Worm (Caenorhabditis elegans) whole organism, L2 larva: ENCODE results near the gene mtm-5.

Experiments
- C34F6.9 ChIP-seq: fragments of 150-350 bp; optimal IDR thresholded peaks from 2 replicates; lab custom pipeline; 2014; ENCODE audit warnings: missing biosample characterization, missing genetic modification characterization
- F13H6.1 ChIP-seq: sonication (generic microtip); optimal IDR thresholded peaks from 2 replicates; lab custom pipeline; 2016; ENCODE audit warnings: missing genetic modification characterization, missing compliant biosample characterization
- R02D3.7 ChIP-seq: fragments of 150-350 bp; optimal IDR thresholded peaks from 2 replicates; lab custom pipeline; 2014; ENCODE audit warnings: missing biosample characterization, missing genetic modification characterization
- Y55F3AM.14 ChIP-seq: fragments of 200-800 bp; sonication (Bioruptor generic); optimal IDR thresholded peaks from 2 replicates; lab custom pipeline; 2018; ENCODE audit warnings: mild to moderate bottlenecking, missing genetic modification characterization, missing compliant biosample characterization
- ZK546.5 ChIP-seq: sonication (generic microtip); optimal IDR thresholded peaks from 2 replicates; lab custom pipeline; 2017; ENCODE audit warnings: missing biosample characterization, missing genetic modification characterization
- alr-1 ChIP-seq: fragments of 150-350 bp; optimal IDR thresholded peaks from 2 replicates; lab custom pipeline; 2014; ENCODE audit warnings: missing biosample characterization, missing genetic modification characterization
- ama-1 ChIP-seq: fragments of 150-350 bp; optimal IDR thresholded peaks from 2 replicates; lab custom pipeline; 2018; ENCODE audit warnings: inconsistent platforms
- blmp-1 ChIP-seq: sonication (generic microtip); optimal IDR thresholded peaks from 2 replicates; lab custom pipeline; 2017; ENCODE audit warnings: missing genetic modification characterization, mild to moderate bottlenecking, missing compliant biosample characterization, antibody characterized with exemption, moderate library complexity; ENCODE audit not compliant: insufficient read depth
- ceh-16 ChIP-seq: fragments of 150-350 bp; optimal IDR thresholded peaks from 2 replicates; lab custom pipeline; 2014; ENCODE audit warnings: missing biosample characterization, missing genetic modification characterization
- ceh-82 ChIP-seq: fragments of 150-350 bp; optimal IDR thresholded peaks from 2 replicates; lab custom pipeline; 2014; ENCODE audit warnings: missing biosample characterization, missing genetic modification characterization
- crh-2 ChIP-seq: sonication (generic microtip); optimal IDR thresholded peaks from 2 replicates; lab custom pipeline; 2017; ENCODE audit warnings: missing biosample characterization, missing genetic modification characterization
- dmd-4 ChIP-seq: sonication (generic microtip); optimal IDR thresholded peaks from 2 replicates; lab custom pipeline; 2017; ENCODE audit warnings: missing biosample characterization, missing genetic modification characterization
- egl-27 ChIP-seq: sonication (generic microtip); optimal IDR thresholded peaks from 3 replicates; lab custom pipeline; 2017; ENCODE audit warnings: missing biosample characterization, missing genetic modification reagents, missing genetic modification characterization
- elt-1 ChIP-seq: fragments of 150-350 bp; optimal IDR thresholded peaks from 2 replicates; lab custom pipeline; 2014; ENCODE audit warnings: missing biosample characterization, missing genetic modification characterization
- elt-3 ChIP-seq: sonication (generic microtip); optimal IDR thresholded peaks from 2 replicates; lab custom pipeline; 2017; ENCODE audit warnings: missing biosample characterization, missing genetic modification characterization
- fos-1 ChIP-seq: fragments of 150-350 bp; optimal IDR thresholded peaks from 2 replicates; lab custom pipeline; 2014; ENCODE audit warnings: missing biosample characterization, missing genetic modification characterization
- gmeb-1 ChIP-seq: fragments of 150-350 bp; optimal IDR thresholded peaks from 2 replicates; lab custom pipeline; 2014; ENCODE audit warnings: missing biosample characterization, missing genetic modification characterization
- lin-11 ChIP-seq: fragments of 150-350 bp; sonication (generic microtip); optimal IDR thresholded peaks from 2 replicates; lab custom pipeline; 2014; ENCODE audit warnings: missing biosample characterization, missing genetic modification characterization, inconsistent platforms, mixed read lengths
- lin-13 ChIP-seq: fragments of 150-350 bp; optimal IDR thresholded peaks from 2 replicates; lab custom pipeline; 2014; ENCODE audit warnings: missing biosample characterization, missing genetic modification reagents, missing genetic modification characterization
- lin-39 ChIP-seq: fragments of 150-350 bp; optimal IDR thresholded peaks from 2 replicates; lab custom pipeline; 2014; ENCODE audit warnings: missing biosample characterization, missing genetic modification reagents, missing genetic modification characterization
- lsy-2 ChIP-seq, 2 experiments: fragments of 150-350 bp in 1 of 2; sonication (generic microtip) in 1 of 2; optimal IDR thresholded peaks; 2 replicates each; lab custom pipeline; 2014 to 2017; ENCODE audit warnings: missing biosample characterization in 2 of 2, missing genetic modification characterization in 2 of 2
- mab-5 ChIP-seq: fragments of 150-350 bp; optimal IDR thresholded peaks from 2 replicates; lab custom pipeline; 2014; ENCODE audit warnings: missing biosample characterization, missing genetic modification characterization
- mbf-1 ChIP-seq: sonication (generic microtip); optimal IDR thresholded peaks from 2 replicates; lab custom pipeline; 2017; ENCODE audit warnings: missing biosample characterization, missing genetic modification characterization
- mdl-1 ChIP-seq, 2 experiments: fragments of 150-350 bp in 1 of 2; sonication (generic microtip) in 1 of 2; optimal IDR thresholded peaks; 2 replicates each; lab custom pipeline; 2017; ENCODE audit warnings: missing biosample characterization in 2 of 2, missing genetic modification characterization in 2 of 2
- nhr-10 ChIP-seq: sonication (generic microtip); optimal IDR thresholded peaks from 2 replicates; lab custom pipeline; 2017; ENCODE audit warnings: missing biosample characterization, missing genetic modification characterization
- nhr-11 ChIP-seq: fragments of 150-350 bp; optimal IDR thresholded peaks from 2 replicates; lab custom pipeline; 2014; ENCODE audit warnings: missing biosample characterization, missing genetic modification characterization
- nhr-12 ChIP-seq: fragments of 150-350 bp; optimal IDR thresholded peaks from 2 replicates; lab custom pipeline; 2014; ENCODE audit warnings: missing biosample characterization, missing genetic modification characterization
- nhr-129 ChIP-seq: fragments of 150-350 bp; optimal IDR thresholded peaks from 2 replicates; lab custom pipeline; 2014; ENCODE audit warnings: missing biosample characterization, missing genetic modification characterization
- nhr-21 ChIP-seq: fragments of 150-350 bp; optimal IDR thresholded peaks from 2 replicates; lab custom pipeline; 2014; ENCODE audit warnings: missing biosample characterization, missing genetic modification characterization
- nhr-23 ChIP-seq: fragments of 150-350 bp; optimal IDR thresholded peaks from 2 replicates; lab custom pipeline; 2014; ENCODE audit warnings: missing biosample characterization, missing genetic modification reagents, missing genetic modification characterization
- nhr-237 ChIP-seq: fragments of 150-350 bp; optimal IDR thresholded peaks from 2 replicates; lab custom pipeline; 2014; ENCODE audit warnings: missing biosample characterization, missing genetic modification characterization
- nhr-25 ChIP-seq: fragments of 150-350 bp; sonication (generic microtip); optimal IDR thresholded peaks from 3 replicates; lab custom pipeline; 2014; ENCODE audit warnings: missing biosample characterization, missing genetic modification characterization
- nhr-6 ChIP-seq: fragments of 150-350 bp; optimal IDR thresholded peaks from 2 replicates; lab custom pipeline; 2014; ENCODE audit warnings: missing biosample characterization, missing genetic modification characterization
- nhr-77 ChIP-seq: fragments of 150-350 bp; optimal IDR thresholded peaks from 2 replicates; lab custom pipeline; 2014; ENCODE audit warnings: missing biosample characterization, missing genetic modification characterization
- peb-1 ChIP-seq: fragments of 150-350 bp; optimal IDR thresholded peaks from 2 replicates; lab custom pipeline; 2014; ENCODE audit warnings: missing biosample characterization, missing genetic modification characterization
- sem-4 ChIP-seq: fragments of 150-350 bp; optimal IDR thresholded peaks from 2 replicates; lab custom pipeline; 2014; ENCODE audit warnings: missing biosample characterization, missing genetic modification reagents, missing genetic modification characterization
- skn-1 ChIP-seq: sonication (generic microtip); optimal IDR thresholded peaks from 2 replicates; lab custom pipeline; 2017; ENCODE audit warnings: missing biosample characterization, missing genetic modification characterization
- sma-3 ChIP-seq: sonication (generic microtip); optimal IDR thresholded peaks from 2 replicates; lab custom pipeline; 2016; ENCODE audit warnings: missing genetic modification reagents, missing genetic modification characterization, missing compliant biosample characterization
- sma-9 ChIP-seq, 2 experiments: fragments of 150-350 bp in 1 of 2; sonication (generic microtip) in 1 of 2; optimal IDR thresholded peaks; 2 replicates each; lab custom pipeline; 2014 to 2016; ENCODE audit warnings: missing genetic modification characterization in 2 of 2, mild to moderate bottlenecking in 1 of 2, missing biosample characterization in 1 of 2, missing compliant biosample characterization in 1 of 2, missing genetic modification reagents in 1 of 2, moderate library complexity in 1 of 2
- snpc-4 ChIP-seq: fragments of 150-350 bp; optimal IDR thresholded peaks from 2 replicates; lab custom pipeline; 2014; ENCODE audit warnings: missing biosample characterization, missing genetic modification characterization
- unc-39 ChIP-seq: fragments of 150-350 bp; optimal IDR thresholded peaks from 2 replicates; lab custom pipeline; 2014; ENCODE audit warnings: missing biosample characterization, missing genetic modification characterization
- unc-55 ChIP-seq: fragments of 150-350 bp; sonication (generic microtip); optimal IDR thresholded peaks from 3 replicates; lab custom pipeline; 2014; ENCODE audit warnings: missing biosample characterization, missing genetic modification reagents, missing genetic modification characterization
- unc-62 ChIP-seq: fragments of 150-350 bp; optimal IDR thresholded peaks from 2 replicates; lab custom pipeline; 2014; ENCODE audit warnings: missing biosample characterization, missing genetic modification reagents, missing genetic modification characterization
- zag-1 ChIP-seq: fragments of 150-350 bp; optimal IDR thresholded peaks from 2 replicates; lab custom pipeline; 2014; ENCODE audit warnings: missing biosample characterization, missing genetic modification characterization
- ztf-1 ChIP-seq: fragments of 200-800 bp; sonication (Bioruptor generic); conservative IDR thresholded peaks from 2 replicates; pipeline ENCODE4 v1.3.6; 2022; ENCODE audit warnings: missing genetic modification characterization, missing compliant biosample characterization
- ztf-11 ChIP-seq: sonication (generic microtip); optimal IDR thresholded peaks from 2 replicates; lab custom pipeline; 2017; ENCODE audit warnings: missing biosample characterization, missing genetic modification characterization
- ztf-4 ChIP-seq: fragments of 150-350 bp; optimal IDR thresholded peaks from 2 replicates; lab custom pipeline; 2014; ENCODE audit warnings: missing biosample characterization, missing genetic modification characterization

The mtm-5 gene

DNA sequence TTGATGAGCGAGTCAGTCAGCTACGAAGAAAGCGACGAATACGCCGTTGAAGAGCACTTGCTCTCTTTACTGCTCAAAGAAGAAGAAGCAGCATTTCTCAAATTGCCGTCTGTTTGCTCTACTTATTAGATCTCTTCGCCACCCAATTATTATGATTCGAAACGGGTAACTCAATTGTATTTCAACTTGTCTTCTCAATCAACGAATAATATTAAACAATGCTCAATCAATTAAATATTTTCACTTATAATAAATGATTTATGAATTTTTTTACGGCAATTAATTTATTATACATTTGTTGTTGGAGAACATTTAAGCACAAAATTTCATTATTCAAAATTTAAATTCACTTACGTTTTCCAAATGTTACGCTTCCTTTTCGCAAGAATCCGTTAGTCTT, 35.0 kb upstream of the mtm-5 start:
- TF ChIP-seq R02D3.7 (no peak), Y55F3AM.14 (GFP tag; lab: Kevin White, UChicago) (no peak), snpc-4 (tag; lab: Kevin White, UChicago) (no peak), lsy-2 (tag; optimal IDR thresholded peaks at IDR 0.05; lab: Kevin White, UChicago) (no peak), elt-3 (tag; lab: Kevin White, UChicago) (no peak), nhr-11 (tag; lab: Kevin White, UChicago) (no peak), crh-2 (tag; lab: Kevin White, UChicago) (no peak), nhr-12 (tag; lab: Kevin White, UChicago) (no peak), alr-1 (tag; lab: Kevin White, UChicago) (no peak), nhr-21 (no peak), sma-9 (GFP tag; optimal IDR thresholded peaks at IDR 0.05; lab: Kevin White, UChicago) (no peak), sma-9 (tag; optimal IDR thresholded peaks at IDR 0.05; lab: Kevin White, UChicago) (no peak), nhr-25 (tag; lab: Kevin White, UChicago) (no peak), nhr-129 (tag; lab: Kevin White, UChicago) (no peak), unc-55 (GFP tag; lab: Kevin White, UChicago) (no peak), zag-1 (no peak)
- TF ChIP-seq, all 48 proteins: peak for 0

DNA sequence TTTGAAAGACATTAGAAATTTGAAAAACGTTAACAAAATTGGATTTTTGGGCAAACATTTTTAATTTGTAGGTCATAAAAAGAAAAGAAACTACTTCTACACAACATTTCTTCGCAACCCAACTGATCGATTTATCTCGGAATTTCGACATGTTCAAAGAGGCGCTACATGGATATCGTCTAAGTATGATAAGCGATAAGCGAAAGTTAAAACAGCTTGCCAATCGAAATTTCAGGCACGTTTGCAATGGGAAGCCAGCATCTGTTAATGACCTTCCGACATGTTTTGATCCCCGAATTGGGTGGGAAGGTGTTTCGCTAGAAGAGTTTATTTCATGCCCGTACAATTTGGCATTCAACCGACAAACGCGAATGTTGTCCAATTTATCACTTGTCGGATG, 33.6 kb upstream of the mtm-5 start:
- TF ChIP-seq C34F6.9 (tag; lab: Kevin White, UChicago) = no peak
- TF ChIP-seq elt-3 (tag; lab: Kevin White, UChicago) = no peak
- no peak for TF ChIP-seq ceh-16 (tag; lab: Kevin White, UChicago)
- TF ChIP-seq unc-62 (GFP tag; lab: Kevin White, UChicago) = no peak
- no peak for TF ChIP-seq dmd-4 (tag; lab: Kevin White, UChicago)

DNA sequence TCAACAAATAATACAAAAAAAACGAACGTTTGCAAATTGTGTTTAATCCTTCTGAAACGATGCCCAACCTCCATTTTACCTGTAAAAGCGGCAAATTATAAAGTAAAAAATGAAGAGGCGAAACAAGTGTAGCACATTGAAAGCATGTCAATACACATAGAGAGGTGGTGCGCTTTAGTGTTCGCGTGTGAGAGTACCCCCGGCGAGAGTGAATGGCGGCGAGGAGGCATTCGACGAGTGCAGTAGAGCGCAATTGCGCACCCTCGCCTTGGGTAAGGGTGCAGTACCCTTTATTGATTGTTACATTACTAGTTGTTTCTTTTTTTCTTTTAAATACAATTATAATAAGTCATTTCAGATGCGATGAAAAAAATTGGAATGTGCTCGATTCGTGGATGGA, 32.0 kb upstream of the mtm-5 start, which contains the start of gene hst-6:
Gene hst-6, plus strand, starts transcription at position 353 of the 400 bp plus-strand sequence.
- TF ChIP-seq unc-62 (GFP tag; lab: Kevin White, UChicago) (no peak), unc-55 (GFP tag; lab: Kevin White, UChicago) (peak; percentile 78), peb-1 (tag; lab: Kevin White, UChicago) (no peak), mab-5 (tag; lab: Kevin White, UChicago) (peak; percentile 25), nhr-11 (tag; lab: Kevin White, UChicago) (no peak), ztf-4 (tag; lab: Kevin White, UChicago) (no peak), elt-1 (tag; lab: Kevin White, UChicago) (no peak), lin-39 (tag; lab: Kevin White, UChicago) (no peak), ceh-16 (tag; lab: Kevin White, UChicago) (peak; percentile 8), ama-1 (lab: Kevin White, UChicago) (no peak), nhr-77 (no peak), blmp-1 (tag; lab: Kevin White, UChicago) (peak; percentile 44), mbf-1 (tag; lab: Kevin White, UChicago) (no peak), skn-1 (tag; lab: Kevin White, UChicago) (no peak), R02D3.7 (no peak), snpc-4 (tag; lab: Kevin White, UChicago) (no peak), lin-13 (GFP tag; lab: Kevin White, UChicago) (no peak), sma-3 (peak; percentile 47), elt-3 (tag; lab: Kevin White, UChicago) (no peak), fos-1 (tag; lab: Kevin White, UChicago) (peak; percentile 41), ztf-11 (no peak), sem-4 (tag; lab: Kevin White, UChicago) (peak; percentile 29), nhr-12 (tag; lab: Kevin White, UChicago) (no peak), nhr-129 (tag; lab: Kevin White, UChicago) (peak; percentile 60), ztf-1 (GFP tag; lab: Robert Waterston, UW) (no peak), nhr-23 (tag; lab: Kevin White, UChicago) (no peak), unc-39 (tag; lab: Kevin White, UChicago) (no peak), crh-2 (tag; lab: Kevin White, UChicago) (peak; percentile 71), dmd-4 (tag; lab: Kevin White, UChicago) (no peak), Y55F3AM.14 (GFP tag; lab: Kevin White, UChicago) (no peak), nhr-237 (no peak), nhr-21 (no peak), ZK546.5 (no peak), lsy-2 (tag; optimal IDR thresholded peaks at IDR 0.05; lab: Kevin White, UChicago) (peak in 1 of 2 experiments; percentile 23), lin-11 (peak; percentile 51), F13H6.1 (tag; lab: Kevin White, UChicago) (peak; percentile 81), alr-1 (tag; lab: Kevin White, UChicago) (no peak), egl-27 (no peak), nhr-6 (tag; lab: Kevin White, UChicago) (no peak), gmeb-1 (tag; lab: Kevin White, UChicago) (peak; percentile 12), nhr-25 (tag; lab: Kevin White, UChicago) (peak; percentile 67), zag-1 (no peak), sma-9 (GFP tag; optimal IDR thresholded peaks at IDR 0.05; lab: Kevin White, UChicago) (peak; percentile 76), sma-9 (tag; optimal IDR thresholded peaks at IDR 0.05; lab: Kevin White, UChicago) (no peak), C34F6.9 (tag; lab: Kevin White, UChicago) (peak; percentile 80), mdl-1 (tag; optimal IDR thresholded peaks at IDR 0.05; lab: Kevin White, UChicago) (peak in 1 of 2 experiments; percentile 0), nhr-10 (no peak), ceh-82 (tag; lab: Kevin White, UChicago) (no peak)
